Worm (Caenorhabditis elegans): Measurements from ENCODE around the gene nlp-26.

Gene nlp-26

DNA sequence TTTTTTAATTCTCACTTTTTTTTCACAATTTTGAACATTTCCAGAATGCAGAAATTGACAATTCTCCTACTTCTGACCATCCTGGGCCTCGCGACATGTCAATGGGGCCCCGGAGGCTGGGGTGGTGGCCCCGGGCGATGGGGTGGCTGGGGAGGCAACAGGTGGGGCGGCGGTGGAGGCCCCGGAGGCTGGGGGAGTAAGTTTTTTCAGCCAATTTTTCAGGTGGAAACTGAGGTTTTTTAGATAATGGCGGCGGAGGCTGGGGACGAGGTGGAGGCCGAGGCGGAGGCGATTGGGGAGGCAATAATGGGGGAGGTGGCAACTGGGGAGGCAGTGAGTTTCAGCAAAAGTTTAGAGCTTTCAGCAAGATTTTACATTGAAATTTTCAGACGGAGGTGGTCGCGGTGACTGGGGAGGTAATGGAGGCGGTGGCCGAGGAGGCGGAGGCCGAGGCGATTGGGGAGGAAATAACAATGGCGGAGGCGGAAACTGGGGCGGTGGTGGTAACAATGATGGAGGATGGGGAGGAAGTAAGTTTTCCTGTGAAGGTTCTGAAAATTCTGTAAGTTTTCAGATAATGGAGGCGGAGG is 3.0 kb upstream of the nlp-26 start (continued):
- TF ChIP-seq lsl-1 (GFP tag; optimal IDR thresholded peaks at IDR 0.05) (no peak), aptf-3 (GFP tag; IDR thresholded peaks at IDR 0.05) (no peak), F33H1.4 (GFP tag; IDR thresholded peaks at IDR 0.05) (no peak), F55B11.4 (tag; optimal IDR thresholded peaks at IDR 0.05; ENCODE audit: borderline replicate concordance, insufficient read depth) (no peak), madf-3 (GFP tag; IDR thresholded peaks at IDR 0.05) (no peak), gei-17 (GFP tag; optimal IDR thresholded peaks at IDR 0.05) (no peak), ceh-79 (tag; optimal IDR thresholded peaks at IDR 0.05) (peak; percentile 22), madf-6 (GFP tag; IDR thresholded peaks at IDR 0.05) (0 out of 2 replicates have a peak, but pooled peaks have one; percentile 25), die-1 (tag; optimal IDR thresholded peaks at IDR 0.05) (no peak), nfya-2 (GFP tag; IDR thresholded peaks at IDR 0.05) (no peak), attf-6 (GFP tag; IDR thresholded peaks at IDR 0.05) (no peak), ztf-18 (tag; optimal IDR thresholded peaks at IDR 0.05) (no peak), hsf-1 (GFP tag; IDR thresholded peaks at IDR 0.05) (no peak), pbrm-1 (GFP tag; IDR thresholded peaks at IDR 0.05) (no peak), madf-8 (GFP tag; conservative IDR thresholded peaks at IDR 0.05) (no peak), nhr-120 (GFP tag; IDR thresholded peaks at IDR 0.05) (no peak), nfya-1 (tag; optimal IDR thresholded peaks at IDR 0.05; ENCODE audit: borderline replicate concordance, insufficient read depth) (no peak), lir-1 (GFP tag; conservative IDR thresholded peaks at IDR 0.05) (no peak), F10E7.11 (tag; optimal IDR thresholded peaks at IDR 0.05) (no peak), let-607 (tag; optimal IDR thresholded peaks at IDR 0.05) (peak in 1 of 2 experiments; percentile 14), F37B4.10 (GFP tag; IDR thresholded peaks at IDR 0.05) (no peak), B0019.2 (GFP tag; conservative IDR thresholded peaks at IDR 0.05) (0 out of 2 replicates have a peak, but pooled peaks have one; percentile 4), lin-35 (GFP tag; optimal IDR thresholded peaks at IDR 0.05) (no peak), aptf-2 (GFP tag; conservative IDR thresholded peaks at IDR 0.05) (no peak), tbp1 (GFP tag; optimal IDR thresholded peaks at IDR 0.05) (no peak), hlh-26 (GFP tag; conservative IDR thresholded peaks at IDR 0.05) (no peak), egl-18 (GFP tag; IDR thresholded peaks at IDR 0.05) (no peak), mes-4 (tag; optimal IDR thresholded peaks at IDR 0.05) (no peak), sea-2 (GFP tag; IDR thresholded peaks at IDR 0.05) (no peak), F49E8.2 (tag; optimal IDR thresholded peaks at IDR 0.05; ENCODE audit: insufficient read depth) (no peak), tlf-1 (GFP tag; optimal IDR thresholded peaks at IDR 0.05) (no peak), repo-1 (tag; optimal IDR thresholded peaks at IDR 0.05) (no peak), dpff-1 (tag; optimal IDR thresholded peaks at IDR 0.05) (no peak), cebp-2 (GFP tag; IDR thresholded peaks at IDR 0.05) (no peak), egrh-3 (GFP tag; IDR thresholded peaks at IDR 0.05) (peak; percentile 91), atf-7 (tag; optimal IDR thresholded peaks at IDR 0.05) (no peak), hmg-20 (GFP tag; IDR thresholded peaks at IDR 0.05) (no peak), mcd-1 (GFP tag; IDR thresholded peaks at IDR 0.05) (peak; percentile 38), unc-130 (GFP tag; optimal IDR thresholded peaks at IDR 0.05) (no peak), nfyb-1 (GFP tag; IDR thresholded peaks at IDR 0.05) (peak; percentile 62; the same call in 1 of the 2 replicates), F23B12.7 (tag; optimal IDR thresholded peaks at IDR 0.05; ENCODE audit: insufficient read depth) (no peak), rec-8 (tag; optimal IDR thresholded peaks at IDR 0.05) (no peak), ets-4 (GFP tag; optimal IDR thresholded peaks at IDR 0.05) (no peak), tbx-9 (tag; optimal IDR thresholded peaks at IDR 0.05; ENCODE audit: borderline replicate concordance) (no peak), mxl-1 (tag; optimal IDR thresholded peaks at IDR 0.05) (no peak), K11D2.4 (GFP tag; IDR thresholded peaks at IDR 0.05) (no peak), F57A8.1 (GFP tag; optimal IDR thresholded peaks at IDR 0.05) (no peak), C17E4.6 (GFP tag; IDR thresholded peaks at IDR 0.05) (no peak)

Measured in whole organism, young adult.